Fruit fly (Drosophila melanogaster) whole organism, wandering third instar larva: ENCODE data around the gene woc.
A peak's percentile ranks its signal among the peaks of the same experiment; 100 is the strongest.

Source experiments
- Abd-B ChIP-seq: fragments of >200 bp; optimal IDR thresholded peaks from 2 replicates; lab custom pipeline; 2017; ENCODE audit warnings: missing biosample characterization, missing genetic modification characterization
- CG32264 ChIP-seq: fragments of 200-800 bp; sonication (Bioruptor generic); optimal IDR thresholded peaks from 2 replicates; lab custom pipeline; 2016; ENCODE audit warnings: missing biosample characterization, missing genetic modification characterization
- CG9705 ChIP-seq: fragments of 200-800 bp; sonication (Bioruptor generic); optimal IDR thresholded peaks from 2 replicates; lab custom pipeline; 2018; ENCODE audit warnings: missing biosample characterization, mild to moderate bottlenecking, missing genetic modification characterization
- CrebA ChIP-seq: fragments of 200-800 bp; sonication (Bioruptor generic); optimal IDR thresholded peaks from 2 replicates; lab custom pipeline; 2016; ENCODE audit warnings: missing biosample characterization, mild to moderate bottlenecking, missing genetic modification characterization, borderline replicate concordance
- Dif ChIP-seq: fragments of 200-275, 200-300 bp; sonication (Bioruptor generic); optimal IDR thresholded peaks from 2 replicates; lab custom pipeline; 2018; ENCODE audit warnings: missing biosample characterization, missing genetic modification characterization; ENCODE audit not compliant: partially characterized antibody
- GATAd ChIP-seq: sonication (Bioruptor generic); optimal IDR thresholded peaks from 2 replicates; lab custom pipeline; 2016; ENCODE audit warnings: missing biosample characterization, missing genetic modification characterization
- Hnf4 ChIP-seq: fragments of 200-800 bp; sonication (Bioruptor generic); optimal IDR thresholded peaks from 2 replicates; lab custom pipeline; 2016; ENCODE audit warnings: missing biosample characterization, mild to moderate bottlenecking, missing genetic modification characterization
- Hr78 ChIP-seq: fragments of >200 bp; optimal IDR thresholded peaks from 2 replicates; lab custom pipeline; 2017; ENCODE audit warnings: missing biosample characterization, missing genetic modification characterization
- Hr83 ChIP-seq: fragments of 200-300 bp; sonication (Bioruptor generic); optimal IDR thresholded peaks from 2 replicates; lab custom pipeline; 2016; ENCODE audit warnings: missing biosample characterization, mild to moderate bottlenecking, missing genetic modification characterization, moderate library complexity; ENCODE audit not compliant: poor library complexity, severe bottlenecking
- Jra ChIP-seq: sonication (Bioruptor generic); optimal IDR thresholded peaks from 2 replicates; lab custom pipeline; 2016; ENCODE audit warnings: missing biosample characterization, missing genetic modification characterization
- Mio ChIP-seq: sonication (Bioruptor generic); optimal IDR thresholded peaks from 2 replicates; lab custom pipeline; 2016; ENCODE audit warnings: missing biosample characterization, missing genetic modification characterization
- Myc ChIP-seq: fragments of >200 bp; optimal IDR thresholded peaks from 2 replicates; lab custom pipeline; 2017
- N ChIP-seq: fragments of >200 bp; optimal IDR thresholded peaks from 2 replicates; lab custom pipeline; 2018; ENCODE audit warnings: missing biosample characterization, missing external identifiers, missing genetic modification characterization
- OdsH ChIP-seq: fragments of 200-800 bp; sonication (Bioruptor generic); optimal IDR thresholded peaks from 2 replicates; lab custom pipeline; 2016; ENCODE audit warnings: missing biosample characterization, mild to moderate bottlenecking, missing genetic modification characterization
- Vsx2 ChIP-seq: fragments of 200-300, 225-300 bp; sonication (Bioruptor generic); optimal IDR thresholded peaks from 2 replicates; lab custom pipeline; 2018; ENCODE audit warnings: missing biosample characterization, missing genetic modification characterization; ENCODE audit not compliant: partially characterized antibody
- br ChIP-seq: fragments of 200-800 bp; sonication (Bioruptor generic); optimal IDR thresholded peaks from 2 replicates; lab custom pipeline; 2016; ENCODE audit warnings: missing biosample characterization, missing genetic modification characterization
- brk ChIP-seq: fragments of 200-800 bp; sonication (Bioruptor generic); optimal IDR thresholded peaks from 2 replicates; lab custom pipeline; 2016; ENCODE audit warnings: missing biosample characterization, mild to moderate bottlenecking, missing genetic modification characterization
- dl ChIP-seq, 2 experiments: fragments of 175-275, 200-275 bp in 1 of 2; fragments of 200-275 bp in 1 of 2; sonication (Bioruptor generic); optimal IDR thresholded peaks; lab custom pipeline; 2018; ENCODE audit warnings: mild to moderate bottlenecking in 2 of 2, missing biosample characterization in 2 of 2, missing genetic modification characterization in 2 of 2, moderate library complexity in 2 of 2; ENCODE audit not compliant: partially characterized antibody in 2 of 2, insufficient read depth in 1 of 2
- dmrt93B ChIP-seq: fragments of 200-800 bp; sonication (Bioruptor generic); optimal IDR thresholded peaks from 2 replicates; lab custom pipeline; 2018; ENCODE audit warnings: missing biosample characterization, mild to moderate bottlenecking, missing genetic modification characterization
- dsf ChIP-seq: sonication (Bioruptor generic); optimal IDR thresholded peaks from 2 replicates; lab custom pipeline; 2016; ENCODE audit warnings: missing biosample characterization, missing genetic modification characterization, borderline replicate concordance
- ey ChIP-seq: fragments of 200-800 bp; sonication (Bioruptor generic); optimal IDR thresholded peaks from 2 replicates; lab custom pipeline; 2016; ENCODE audit warnings: missing biosample characterization, missing genetic modification characterization
- foxo ChIP-seq, 2 experiments: fragments of 200-800 bp; sonication (Bioruptor generic); optimal IDR thresholded peaks; 2 replicates in 1 of 2; 3 replicates in 1 of 2; lab custom pipeline; 2016 to 2017; ENCODE audit warnings: missing biosample characterization in 2 of 2, missing genetic modification characterization in 2 of 2
- fru ChIP-seq: fragments of 200-800 bp; sonication (Bioruptor generic); optimal IDR thresholded peaks from 3 replicates; lab custom pipeline; 2016; ENCODE audit warnings: missing biosample characterization, mild to moderate bottlenecking, missing genetic modification characterization
- h ChIP-seq: fragments of 200-800 bp; sonication (Bioruptor generic); optimal IDR thresholded peaks from 3 replicates; lab custom pipeline; 2016; ENCODE audit warnings: missing biosample characterization, mild to moderate bottlenecking, missing genetic modification characterization
- jim ChIP-seq: fragments of 175-275, 200-325 bp; sonication (Bioruptor generic); optimal IDR thresholded peaks from 2 replicates; lab custom pipeline; 2016; ENCODE audit warnings: missing biosample characterization, mild to moderate bottlenecking, missing genetic modification characterization
- lola ChIP-seq: fragments of >200 bp; optimal IDR thresholded peaks from 2 replicates; lab custom pipeline; 2017; ENCODE audit warnings: missing biosample characterization, missing genetic modification characterization
- rgr ChIP-seq: fragments of 200-800 bp; sonication (Bioruptor generic); optimal IDR thresholded peaks from 3 replicates; lab custom pipeline; 2016; ENCODE audit warnings: missing biosample characterization, mild to moderate bottlenecking, missing genetic modification characterization
- sage ChIP-seq: fragments of 200-800 bp; sonication (Bioruptor generic); optimal IDR thresholded peaks from 2 replicates; lab custom pipeline; 2016; ENCODE audit warnings: missing biosample characterization, mild to moderate bottlenecking, missing genetic modification characterization
- sv ChIP-seq: fragments of 200-800 bp; sonication (Bioruptor generic); optimal IDR thresholded peaks from 3 replicates; lab custom pipeline; 2016; ENCODE audit warnings: missing biosample characterization, missing genetic modification characterization
- tai ChIP-seq: sonication (Bioruptor generic); optimal IDR thresholded peaks from 2 replicates; lab custom pipeline; 2016; ENCODE audit warnings: missing biosample characterization, missing genetic modification characterization
- usp ChIP-seq: fragments of >200 bp; optimal IDR thresholded peaks from 2 replicates; lab custom pipeline; 2017; ENCODE audit warnings: missing biosample characterization, missing genetic modification characterization

Gene woc

dm6 chr3R:27238438-27239301 lies 25.2 kb downstream of the woc start, which contains the start of the genes CG31064 and PolA2:
CG31064 (minus strand) TSS chr3R:27239085.
PolA2 (plus strand) TSS chr3R:27239163.
- TF ChIP-seq sv (GFP tag; lab: Kevin White, UChicago) (no peak), Hr83 (GFP tag; lab: Kevin White, UChicago) (peak; percentile 4)

dm6 chr3R:27237980-27238379 lies 25.9 kb downstream of the woc start:
- TF ChIP-seq rgr (GFP tag; lab: Kevin White, UChicago): no peak
- no peak for TF ChIP-seq OdsH (GFP tag; lab: Kevin White, UChicago)
- TF ChIP-seq jim: no peak
- TF ChIP-seq lola (GFP tag; lab: Kevin White, UChicago): no peak
- no peak for TF ChIP-seq Mio (GFP tag; lab: Kevin White, UChicago)
- no peak for TF ChIP-seq N (GFP tag; lab: Kevin White, UChicago)
- TF ChIP-seq Hr78 (GFP tag; lab: Kevin White, UChicago): no peak
- TF ChIP-seq br: no peak
- TF ChIP-seq usp (GFP tag; lab: Kevin White, UChicago): no peak
- TF ChIP-seq Dif (GFP tag; lab: Kevin White, UChicago): no peak
- TF ChIP-seq Vsx2 (GFP tag; lab: Kevin White, UChicago): no peak
- TF ChIP-seq Jra: no peak
- TF ChIP-seq dsf: no peak

- no peak for TF ChIP-seq Vsx2 (GFP tag; lab: Kevin White, UChicago)
- TF ChIP-seq dmrt93B (GFP tag; lab: Kevin White, UChicago): no peak
- TF ChIP-seq lola (GFP tag; lab: Kevin White, UChicago): no peak
Measured at dm6 chr3R:27233398-27233797, 30.5 kb downstream of the woc start, which contains the start of gene CG31068. CG31068 (plus strand) TSS chr3R:27233698.

dm6 chr3R:27229368-27229767 lies 34.5 kb downstream of the woc start, which contains the start of gene CG42814:
CG42814 (minus strand) TSS chr3R:27229468.
- TF ChIP-seq GATAd (GFP tag; lab: Kevin White, UChicago) (no peak), Myc (lab: Kevin White, UChicago) (no peak), brk (GFP tag; lab: Kevin White, UChicago) (no peak), Mio (GFP tag; lab: Kevin White, UChicago) (no peak), foxo (GFP tag; optimal IDR thresholded peaks at IDR 0.05; lab: Kevin White, UChicago) (no peak), lola (GFP tag; lab: Kevin White, UChicago) (no peak), CrebA (GFP tag; lab: Kevin White, UChicago) (no peak), Hr83 (GFP tag; lab: Kevin White, UChicago) (no peak), jim (no peak), fru (GFP tag; lab: Kevin White, UChicago) (no peak), sage (GFP tag; lab: Kevin White, UChicago) (no peak), OdsH (GFP tag; lab: Kevin White, UChicago) (no peak)

- TF ChIP-seq CG32264 (GFP tag; lab: Kevin White, UChicago) (no peak), Mio (GFP tag; lab: Kevin White, UChicago) (no peak), CG9705 (GFP tag; lab: Kevin White, UChicago) (no peak), Dif (GFP tag; lab: Kevin White, UChicago) (no peak), ey (GFP tag; lab: Kevin White, UChicago) (no peak), Hnf4 (GFP tag; lab: Kevin White, UChicago) (no peak), dl (GFP tag; optimal IDR thresholded peaks at IDR 0.05; lab: Kevin White, UChicago; ENCODE audit: insufficient read depth in 1 of 2, partially characterized antibody in 2 of 2) (no peak), tai (no peak), Jra (no peak), jim (no peak), h (no peak), OdsH (GFP tag; lab: Kevin White, UChicago) (no peak), Abd-B (GFP tag; lab: Kevin White, UChicago) (no peak), fru (GFP tag; lab: Kevin White, UChicago) (no peak)
Measured at dm6 chr3R:27228342-27228741, 35.5 kb downstream of the woc start, which contains the start of gene CG42813. CG42813 (minus strand) TSS chr3R:27228561.
